Worm (Caenorhabditis elegans): ENCODE results near the gene grl-13.

Gene grl-13

DNA sequence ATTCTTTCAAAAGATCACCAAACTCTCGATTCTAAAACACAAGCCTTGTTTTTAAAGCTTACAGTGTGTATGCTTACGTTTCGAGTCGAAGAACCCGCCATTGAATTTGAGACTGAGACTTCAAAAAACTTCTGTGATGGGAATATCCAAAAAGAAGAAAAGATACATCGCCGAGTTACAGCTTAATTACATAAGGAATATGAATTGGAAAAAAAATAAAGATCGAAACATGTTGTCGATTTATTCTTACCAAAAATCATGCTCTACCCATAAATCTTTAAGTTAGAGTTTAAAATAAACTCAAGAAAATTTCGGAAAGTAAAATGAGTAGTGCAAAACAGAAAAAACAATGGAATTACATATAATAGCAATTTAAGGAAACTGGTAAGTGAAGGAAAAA, 21.8 kb upstream of the grl-13 start, which contains the start of gene F13A2.10:
Gene F13A2.10 (minus strand): TSS at position 101 of the 400 bp plus-strand sequence.
- TF ChIP-seq ceh-39 (tag; optimal IDR thresholded peaks at IDR 0.05) (no peak), blmp-1 (tag; optimal IDR thresholded peaks at IDR 0.05) (no peak), hlh-1 (tag; optimal IDR thresholded peaks at IDR 0.05) (no peak), sptf-1 (tag; optimal IDR thresholded peaks at IDR 0.05) (no peak), zip-8 (tag; optimal IDR thresholded peaks at IDR 0.05) (no peak), mep-1 (tag; optimal IDR thresholded peaks at IDR 0.05) (no peak), drap-1 (GFP tag; optimal IDR thresholded peaks at IDR 0.05) (no peak), sem-2 (GFP tag; optimal IDR thresholded peaks at IDR 0.05) (no peak), ham-2 (GFP tag; optimal IDR thresholded peaks at IDR 0.05) (no peak), tbx-8 (GFP tag; optimal IDR thresholded peaks at IDR 0.05) (no peak), nhr-76 (tag; optimal IDR thresholded peaks at IDR 0.05) (no peak), nhr-28 (tag; optimal IDR thresholded peaks at IDR 0.05) (no peak), flh-1 (GFP tag; optimal IDR thresholded peaks at IDR 0.05) (no peak)

ce11 chrV:4384482-4384881, 20.1 kb upstream of the grl-13 start, which contains the start of gene F13A2.2:
TSS of gene F13A2.2 (minus strand) at chrV:4384582.
- no peak for TF ChIP-seq drap-1 (GFP tag; optimal IDR thresholded peaks at IDR 0.05)
- no peak for TF ChIP-seq sptf-1 (tag; optimal IDR thresholded peaks at IDR 0.05)
- TF ChIP-seq snpc-4 (tag; optimal IDR thresholded peaks at IDR 0.05) = no peak
- no peak for TF ChIP-seq nhr-76 (tag; optimal IDR thresholded peaks at IDR 0.05)
- TF ChIP-seq tbx-8 (GFP tag; optimal IDR thresholded peaks at IDR 0.05) = no peak
- TF ChIP-seq sem-2 (GFP tag; optimal IDR thresholded peaks at IDR 0.05) = no peak
- TF ChIP-seq lin-13 (tag; optimal IDR thresholded peaks at IDR 0.05) = no peak
- TF ChIP-seq ceh-43 (GFP tag; optimal IDR thresholded peaks at IDR 0.05) = no peak
- no peak for TF ChIP-seq mep-1 (tag; optimal IDR thresholded peaks at IDR 0.05)
- no peak for TF ChIP-seq cnd-1 (tag; optimal IDR thresholded peaks at IDR 0.05)
- no peak for TF ChIP-seq unc-62 (GFP tag; optimal IDR thresholded peaks at IDR 0.05)
- no peak for TF ChIP-seq unc-120 (tag; optimal IDR thresholded peaks at IDR 0.05; ENCODE audit: poor library complexity, severe bottlenecking)
- no peak for TF ChIP-seq flh-1 (GFP tag; optimal IDR thresholded peaks at IDR 0.05)
- no peak for TF ChIP-seq unc-39 (tag; optimal IDR thresholded peaks at IDR 0.05)

DNA sequence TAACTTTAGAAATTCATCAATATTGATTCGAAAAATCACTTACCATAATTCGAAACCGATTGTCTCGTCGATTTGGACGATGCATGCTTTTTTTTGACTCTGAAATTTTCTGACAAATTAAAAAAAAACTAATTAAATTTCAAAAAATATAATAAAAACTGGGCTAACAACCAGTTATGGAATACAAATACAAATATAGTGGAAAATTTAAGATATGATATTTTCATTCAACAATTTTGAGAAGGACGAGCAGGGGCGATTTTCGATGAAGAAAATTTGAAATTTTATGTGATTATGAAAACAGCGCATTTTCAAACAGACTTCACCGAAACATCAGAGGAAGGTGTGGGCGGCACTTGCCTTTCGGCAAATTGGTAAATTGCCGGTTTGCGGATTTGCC, 17.9 kb upstream of the grl-13 start, which contains the start of gene F13A2.1:
Gene F13A2.1 (minus strand): TSS at position 101 of the 400 bp plus-strand sequence.
- no peak for TF ChIP-seq elt-1 (tag; optimal IDR thresholded peaks at IDR 0.05; ENCODE audit: borderline replicate concordance, insufficient read depth)
- TF ChIP-seq nhr-76 (tag; optimal IDR thresholded peaks at IDR 0.05) = no peak
- TF ChIP-seq unc-62 (GFP tag; optimal IDR thresholded peaks at IDR 0.05) = no peak
- no peak for TF ChIP-seq nhr-28 (tag; optimal IDR thresholded peaks at IDR 0.05)
- TF ChIP-seq ces-1 (GFP tag; optimal IDR thresholded peaks at IDR 0.05) = no peak
- no peak for TF ChIP-seq lsy-2 (tag; optimal IDR thresholded peaks at IDR 0.05)

ce11 chrV:4377622-4378021, 13.2 kb upstream of the grl-13 start, which contains the start of gene F32D1.8:
TSS of gene F32D1.8 (minus strand) at chrV:4377722.
- TF ChIP-seq elt-1 (tag; optimal IDR thresholded peaks at IDR 0.05; ENCODE audit: borderline replicate concordance, insufficient read depth) (no peak), unc-39 (tag; optimal IDR thresholded peaks at IDR 0.05) (no peak), nhr-237 (tag; optimal IDR thresholded peaks at IDR 0.05) (no peak), unc-62 (GFP tag; optimal IDR thresholded peaks at IDR 0.05) (no peak), blmp-1 (tag; optimal IDR thresholded peaks at IDR 0.05) (no peak), bed-3 (GFP tag; optimal IDR thresholded peaks at IDR 0.05) (no peak), M03D4.4 (tag; optimal IDR thresholded peaks at IDR 0.05) (no peak), ceh-43 (GFP tag; optimal IDR thresholded peaks at IDR 0.05) (no peak), ztf-11 (tag; optimal IDR thresholded peaks at IDR 0.05) (no peak), sem-2 (GFP tag; optimal IDR thresholded peaks at IDR 0.05) (no peak), cnd-1 (tag; optimal IDR thresholded peaks at IDR 0.05) (no peak), sptf-1 (tag; optimal IDR thresholded peaks at IDR 0.05) (no peak), snpc-4 (tag; optimal IDR thresholded peaks at IDR 0.05) (no peak), zip-8 (tag; optimal IDR thresholded peaks at IDR 0.05) (no peak), mep-1 (tag; optimal IDR thresholded peaks at IDR 0.05) (no peak), nhr-2 (tag; optimal IDR thresholded peaks at IDR 0.05) (no peak), nhr-28 (tag; optimal IDR thresholded peaks at IDR 0.05) (no peak), tbx-8 (GFP tag; optimal IDR thresholded peaks at IDR 0.05) (no peak), nhr-12 (tag; optimal IDR thresholded peaks at IDR 0.05) (no peak), unc-120 (tag; optimal IDR thresholded peaks at IDR 0.05; ENCODE audit: poor library complexity, severe bottlenecking) (no peak)

DNA sequence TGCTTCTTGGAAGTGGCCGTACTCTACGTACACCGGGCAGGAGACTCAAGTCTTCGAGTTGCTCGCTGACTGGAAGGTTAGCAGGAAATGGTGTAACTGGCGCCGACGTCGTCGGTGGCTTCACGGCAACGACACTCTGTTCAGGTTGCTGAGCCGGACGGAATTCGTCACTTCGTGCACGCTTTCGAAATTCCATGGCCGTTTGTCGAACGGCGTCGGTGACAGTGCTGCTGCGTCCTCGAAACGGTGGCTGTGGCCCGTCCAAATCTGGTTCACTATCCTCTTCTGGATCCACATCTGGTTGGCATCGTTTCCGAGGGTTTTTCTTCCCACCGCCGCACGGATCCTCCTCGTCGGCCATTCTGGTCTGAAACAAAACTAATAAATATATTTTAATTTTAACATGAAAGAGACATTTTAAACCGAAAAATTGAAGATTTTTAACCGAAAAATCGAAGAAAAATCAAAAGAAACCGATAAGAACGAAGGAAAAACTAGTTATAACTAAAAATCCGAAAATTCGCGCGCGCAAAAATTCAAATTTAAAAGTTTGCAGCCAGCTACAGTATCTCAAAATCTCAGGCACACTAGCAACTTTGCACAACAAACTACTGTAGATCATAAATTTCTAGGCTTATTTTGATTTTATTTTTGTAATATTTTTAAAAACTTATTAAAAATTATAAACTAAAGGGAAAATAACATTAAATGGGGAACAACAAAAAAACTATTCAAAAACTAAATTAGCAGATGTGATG, 11.6 kb upstream of the grl-13 start, which contains the start of gene F32D1.7:
Gene F32D1.7 (minus strand): TSS at position 367 of the 758 bp plus-strand sequence.
- TF ChIP-seq flh-1 (GFP tag; optimal IDR thresholded peaks at IDR 0.05) = no peak
- TF ChIP-seq ham-2 (GFP tag; optimal IDR thresholded peaks at IDR 0.05) = no peak
- TF ChIP-seq nhr-76 (tag; optimal IDR thresholded peaks at IDR 0.05) = no peak
- no peak for TF ChIP-seq blmp-1 (tag; optimal IDR thresholded peaks at IDR 0.05)
- TF ChIP-seq sem-2 (GFP tag; optimal IDR thresholded peaks at IDR 0.05) = no peak
- TF ChIP-seq lin-13 (tag; optimal IDR thresholded peaks at IDR 0.05) = no peak
- no peak for TF ChIP-seq unc-39 (tag; optimal IDR thresholded peaks at IDR 0.05)
- TF ChIP-seq ceh-43 (GFP tag; optimal IDR thresholded peaks at IDR 0.05) = no peak
- TF ChIP-seq unc-120 (tag; optimal IDR thresholded peaks at IDR 0.05; ENCODE audit: poor library complexity, severe bottlenecking) = no peak
- TF ChIP-seq M03D4.4 (tag; optimal IDR thresholded peaks at IDR 0.05) = no peak
- no peak for TF ChIP-seq nhr-2 (tag; optimal IDR thresholded peaks at IDR 0.05)
- no peak for TF ChIP-seq nhr-237 (tag; optimal IDR thresholded peaks at IDR 0.05)
- TF ChIP-seq cnd-1 (tag; optimal IDR thresholded peaks at IDR 0.05) = no peak
- no peak for TF ChIP-seq ces-1 (GFP tag; optimal IDR thresholded peaks at IDR 0.05)
- TF ChIP-seq lsy-2 (tag; optimal IDR thresholded peaks at IDR 0.05) = no peak
- TF ChIP-seq tbx-8 (GFP tag; optimal IDR thresholded peaks at IDR 0.05) = no peak

All from whole organism, mixed stage, embryonic.